Fruit fly (Drosophila melanogaster) whole organism, prepupa: ENCODE results near the gene Gnpat.

Experiments used
- Blimp-1 ChIP-seq: fragments of 200-800 bp; sonication (Bioruptor generic); optimal IDR thresholded peaks from 3 replicates; lab custom pipeline; 2017; ENCODE audit warnings: missing biosample characterization, missing genetic modification characterization, mild to moderate bottlenecking, moderate library complexity, missing genetic modification reagents
- CG10631 ChIP-seq: fragments of 200-800 bp; sonication (Bioruptor generic); optimal IDR thresholded peaks from 2 replicates; lab custom pipeline; 2016; ENCODE audit warnings: missing biosample characterization, missing genetic modification characterization
- CG10669 ChIP-seq: fragments of 200-800 bp; sonication (Bioruptor generic); optimal IDR thresholded peaks from 3 replicates; lab custom pipeline; 2018; ENCODE audit warnings: missing biosample characterization, mild to moderate bottlenecking, missing genetic modification characterization, moderate library complexity
- CG11902 ChIP-seq: fragments of 200-800 bp; sonication (Bioruptor generic); optimal IDR thresholded peaks from 3 replicates; lab custom pipeline; 2016; ENCODE audit warnings: missing biosample characterization, missing genetic modification characterization
- CG15336 ChIP-seq: fragments of 200-800 bp; sonication (Bioruptor generic); IDR thresholded peaks from 2 replicates; pipeline ENCODE4 v1.3.6; 2022; ENCODE audit warnings: missing biosample characterization, missing genetic modification characterization
- CG1621 ChIP-seq: fragments of 200-800 bp; sonication (Bioruptor generic); optimal IDR thresholded peaks from 3 replicates; lab custom pipeline; 2018; ENCODE audit warnings: missing biosample characterization, mild to moderate bottlenecking, missing genetic modification characterization
- CG16779 ChIP-seq: fragments of 200-800 bp; sonication (Bioruptor generic); optimal IDR thresholded peaks from 3 replicates; lab custom pipeline; 2017; ENCODE audit warnings: missing biosample characterization, mild to moderate bottlenecking, missing genetic modification characterization
- CG32006 ChIP-seq: fragments of 200-800 bp; sonication (Bioruptor generic); optimal IDR thresholded peaks from 3 replicates; lab custom pipeline; 2017; ENCODE audit warnings: missing biosample characterization, mild to moderate bottlenecking, missing genetic modification characterization
- CG3919 ChIP-seq: fragments of 200-800 bp; sonication (Bioruptor generic); optimal IDR thresholded peaks from 3 replicates; lab custom pipeline; 2016; ENCODE audit warnings: missing biosample characterization, missing genetic modification characterization
- CG4318 ChIP-seq: fragments of 200-800 bp; sonication (Bioruptor generic); optimal IDR thresholded peaks from 3 replicates; lab custom pipeline; 2017; ENCODE audit warnings: missing biosample characterization, mild to moderate bottlenecking, missing genetic modification characterization
- CG6163 ChIP-seq: fragments of 200-800 bp; sonication (Bioruptor generic); IDR thresholded peaks from 3 replicates; pipeline ENCODE4 v1.3.6; 2022; ENCODE audit warnings: missing biosample characterization, missing genetic modification characterization
- CG6276 ChIP-seq: fragments of 200-800 bp; sonication (Bioruptor generic); optimal IDR thresholded peaks from 2 replicates; lab custom pipeline; 2017; ENCODE audit warnings: missing biosample characterization, mild to moderate bottlenecking, missing genetic modification characterization
- CG6808 ChIP-seq: fragments of 200-800 bp; sonication (Bioruptor generic); optimal IDR thresholded peaks from 3 replicates; lab custom pipeline; 2017; ENCODE audit warnings: missing biosample characterization, missing genetic modification characterization, mild to moderate bottlenecking, moderate library complexity, missing genetic modification reagents
- CG6854 ChIP-seq: fragments of 200-800 bp; sonication (Bioruptor generic); optimal IDR thresholded peaks from 2 replicates; lab custom pipeline; 2017; ENCODE audit warnings: missing biosample characterization, mild to moderate bottlenecking, missing genetic modification characterization
- CG7368 ChIP-seq: fragments of 200-800 bp; sonication (Bioruptor generic); optimal IDR thresholded peaks from 3 replicates; lab custom pipeline; 2016; ENCODE audit warnings: missing biosample characterization, missing genetic modification characterization
- CG8119 ChIP-seq: fragments of 200-800 bp; sonication (Bioruptor generic); IDR thresholded peaks from 3 replicates; pipeline ENCODE4 v1.3.6; 2022; ENCODE audit warnings: missing biosample characterization, missing genetic modification characterization
- CG8319 ChIP-seq: fragments of 200-800 bp; sonication (Bioruptor generic); optimal IDR thresholded peaks from 3 replicates; lab custom pipeline; 2016; ENCODE audit warnings: missing biosample characterization, missing genetic modification characterization
- CG9139 ChIP-seq: fragments of 200-800 bp; sonication (Bioruptor generic); optimal IDR thresholded peaks from 3 replicates; lab custom pipeline; 2017; ENCODE audit warnings: missing biosample characterization, mild to moderate bottlenecking, missing genetic modification characterization
- Eip75B ChIP-seq: fragments of 200-800 bp; sonication (Bioruptor generic); optimal IDR thresholded peaks from 3 replicates; lab custom pipeline; 2016; ENCODE audit warnings: missing biosample characterization, missing genetic modification characterization
- Eip78C ChIP-seq: fragments of 200-800 bp; sonication (Bioruptor generic); peaks from one replicate; lab custom pipeline; 2016; ENCODE audit warnings: missing biosample characterization, missing genetic modification characterization
- Eip93F ChIP-seq: fragments of 200-800 bp; sonication (Bioruptor generic); optimal IDR thresholded peaks from 2 replicates; lab custom pipeline; 2016; ENCODE audit warnings: missing biosample characterization, mild to moderate bottlenecking, missing genetic modification characterization
- Ets21C ChIP-seq: fragments of 200-800 bp; sonication (Bioruptor generic); optimal IDR thresholded peaks from 3 replicates; lab custom pipeline; 2016; ENCODE audit warnings: missing biosample characterization, missing genetic modification characterization
- Ets96B ChIP-seq: fragments of 200-800 bp; optimal IDR thresholded peaks from 2 replicates; lab custom pipeline; 2019; ENCODE audit warnings: missing biosample characterization, mild to moderate bottlenecking, missing genetic modification characterization, moderate library complexity
- Gug ChIP-seq: fragments of 200-800 bp; sonication (Bioruptor generic); IDR thresholded peaks from 2 replicates; pipeline ENCODE4 v1.3.6; 2022; ENCODE audit warnings: missing biosample characterization, missing genetic modification characterization
- Hr4 ChIP-seq: fragments of 200-800 bp; sonication (Bioruptor generic); optimal IDR thresholded peaks from 3 replicates; lab custom pipeline; 2016; ENCODE audit warnings: missing biosample characterization, missing genetic modification characterization
- Lpt ChIP-seq: fragments of 200-800 bp; sonication (Bioruptor generic); optimal IDR thresholded peaks from 3 replicates; lab custom pipeline; 2016; ENCODE audit warnings: missing biosample characterization, missing genetic modification characterization
- Met ChIP-seq: fragments of 200-800 bp; sonication (Bioruptor generic); optimal IDR thresholded peaks from 3 replicates; lab custom pipeline; 2016; ENCODE audit warnings: missing biosample characterization, missing genetic modification characterization
- Smox ChIP-seq: fragments of 200-800 bp; sonication (Bioruptor generic); optimal IDR thresholded peaks from 3 replicates; lab custom pipeline; 2016; ENCODE audit warnings: missing biosample characterization, missing genetic modification characterization
- Sox14 ChIP-seq: fragments of 200-800 bp; sonication (Bioruptor generic); optimal IDR thresholded peaks from 3 replicates; lab custom pipeline; 2016; ENCODE audit warnings: missing biosample characterization, missing genetic modification characterization
- achi ChIP-seq: fragments of 200-800 bp; sonication (Bioruptor generic); optimal IDR thresholded peaks from 3 replicates; lab custom pipeline; 2016; ENCODE audit warnings: missing biosample characterization, missing genetic modification characterization
- acj6 ChIP-seq: fragments of 200-800 bp; sonication (Bioruptor generic); optimal IDR thresholded peaks from 3 replicates; lab custom pipeline; 2016; ENCODE audit warnings: missing biosample characterization, missing genetic modification characterization
- cyc ChIP-seq: fragments of 200-800 bp; sonication (Bioruptor generic); optimal IDR thresholded peaks from 3 replicates; lab custom pipeline; 2016; ENCODE audit warnings: missing biosample characterization, missing genetic modification characterization
- dsx ChIP-seq: fragments of 200-800 bp; optimal IDR thresholded peaks from 3 replicates; lab custom pipeline; 2019; ENCODE audit warnings: missing biosample characterization, mild to moderate bottlenecking, missing genetic modification characterization, moderate library complexity; ENCODE audit not compliant: poor library complexity, severe bottlenecking
- eg ChIP-seq: fragments of 200-800 bp; sonication (Bioruptor generic); IDR thresholded peaks from 3 replicates; pipeline ENCODE4 v1.3.6; 2022; ENCODE audit warnings: missing biosample characterization, missing genetic modification characterization
- esn ChIP-seq: fragments of 200-800 bp; sonication (Bioruptor generic); optimal IDR thresholded peaks from 2 replicates; lab custom pipeline; 2016; ENCODE audit warnings: missing biosample characterization, mild to moderate bottlenecking, missing genetic modification characterization, moderate library complexity
- fd59A ChIP-seq: fragments of 200-800 bp; sonication (Bioruptor generic); optimal IDR thresholded peaks from 2 replicates; lab custom pipeline; 2017; ENCODE audit warnings: missing biosample characterization, mild to moderate bottlenecking, missing genetic modification characterization, missing genetic modification reagents
- fd85E ChIP-seq: fragments of 200-800 bp; sonication (Bioruptor generic); optimal IDR thresholded peaks from 3 replicates; lab custom pipeline; 2016; ENCODE audit warnings: missing biosample characterization, missing genetic modification characterization
- net ChIP-seq: fragments of 200-800 bp; sonication (Bioruptor generic); optimal IDR thresholded peaks from 3 replicates; lab custom pipeline; 2016; ENCODE audit warnings: missing biosample characterization, missing genetic modification characterization
- pdm3 ChIP-seq: fragments of 200-800 bp; sonication (Bioruptor generic); optimal IDR thresholded peaks from 3 replicates; lab custom pipeline; 2016; ENCODE audit warnings: missing biosample characterization, missing genetic modification characterization
- salr ChIP-seq, 2 experiments: fragments of 200-800 bp; sonication (Bioruptor generic); optimal IDR thresholded peaks; 3 replicates each; lab custom pipeline; 2016 to 2018; ENCODE audit warnings: missing biosample characterization in 2 of 2, missing genetic modification characterization in 2 of 2, mild to moderate bottlenecking in 1 of 2
- spab ChIP-seq: fragments of 200-800 bp; sonication (Bioruptor generic); optimal IDR thresholded peaks from 2 replicates; lab custom pipeline; 2017; ENCODE audit warnings: missing biosample characterization, mild to moderate bottlenecking, missing genetic modification characterization, missing genetic modification reagents
- ss ChIP-seq, 2 experiments: fragments of 200-800 bp; sonication (Bioruptor generic); optimal IDR thresholded peaks; 2 replicates in 1 of 2; 3 replicates in 1 of 2; lab custom pipeline; 2017 to 2018; ENCODE audit warnings: mild to moderate bottlenecking in 2 of 2, missing biosample characterization in 2 of 2, missing genetic modification characterization in 2 of 2, moderate library complexity in 1 of 2
- svp ChIP-seq: fragments of 200-800 bp; sonication (Bioruptor generic); peaks from one replicate; lab custom pipeline; 2016; ENCODE audit warnings: missing biosample characterization, missing genetic modification characterization
- topi ChIP-seq: fragments of 200-800 bp; sonication (Bioruptor generic); optimal IDR thresholded peaks from 3 replicates; lab custom pipeline; 2016; ENCODE audit warnings: missing biosample characterization, missing genetic modification characterization
- vri ChIP-seq: fragments of 200-800 bp; sonication (Bioruptor generic); optimal IDR thresholded peaks from 3 replicates; lab custom pipeline; 2016; ENCODE audit warnings: missing biosample characterization, mild to moderate bottlenecking, missing genetic modification characterization

The Gnpat gene

DNA sequence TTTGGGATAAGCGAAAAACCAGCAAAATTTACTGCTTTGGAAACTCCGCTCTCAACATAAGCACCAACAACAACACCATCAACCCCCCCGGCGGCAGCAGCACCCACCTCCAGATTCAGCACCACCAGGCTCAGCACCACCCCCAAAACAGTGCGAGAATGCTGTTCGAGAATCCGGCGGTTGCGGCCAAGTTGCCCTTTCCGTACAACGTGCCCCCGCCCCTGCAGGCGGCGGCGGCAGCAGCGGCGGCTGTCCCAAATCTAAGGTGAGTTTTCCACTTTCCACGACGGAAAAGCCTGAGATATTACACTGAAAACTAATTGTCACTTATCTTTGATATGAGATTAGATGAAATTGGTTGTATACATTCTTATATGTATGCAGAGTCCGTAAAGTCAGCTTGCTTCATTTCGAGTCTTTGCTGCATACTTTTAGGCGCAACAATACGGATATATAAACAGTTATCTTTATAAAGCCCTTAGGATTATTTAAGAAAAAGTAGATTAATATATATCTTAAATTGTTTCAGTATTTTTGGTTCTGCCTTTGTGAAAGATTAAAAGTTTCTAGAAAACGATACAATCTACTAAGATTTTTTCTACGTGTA, 28.8 kb upstream of the Gnpat start (continued):
- TF ChIP-seq Eip75B (no peak), CG4318 (GFP tag; lab: Kevin White, UChicago) (no peak), CG8319 (GFP tag; lab: Kevin White, UChicago) (no peak), pdm3 (GFP tag; lab: Kevin White, UChicago) (peak; percentile 22), CG7368 (GFP tag; lab: Kevin White, UChicago) (no peak), CG10631 (GFP tag; lab: Kevin White, UChicago) (peak; percentile 24), CG32006 (peak; percentile 35), spab (GFP tag; lab: Kevin White, UChicago) (no peak), fd85E (no peak), achi (peak; percentile 12), svp (GFP tag; lab: Kevin White, UChicago) (no peak), Sox14 (GFP tag; lab: Kevin White, UChicago) (peak; percentile 6), CG10669 (GFP tag; lab: Kevin White, UChicago) (peak; percentile 29)

DNA sequence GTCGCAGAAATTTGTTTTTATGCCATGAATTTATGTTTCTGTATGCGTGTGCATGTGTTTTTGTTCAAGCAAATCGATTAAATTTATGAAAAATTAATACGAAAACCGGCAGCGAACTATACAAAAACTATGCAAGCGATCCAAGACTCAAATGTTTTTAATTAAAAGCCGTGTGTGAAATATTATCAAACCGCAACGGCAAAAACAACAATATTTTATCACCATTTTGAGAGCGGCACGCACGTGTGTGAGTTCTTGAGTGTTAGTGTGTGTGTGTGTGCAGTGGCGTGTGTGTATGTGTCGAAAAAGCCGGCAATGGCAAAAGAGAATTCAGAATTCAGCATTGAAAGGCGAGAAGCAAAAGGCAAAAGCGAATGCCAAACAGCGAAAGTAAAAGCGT, 27.8 kb upstream of the Gnpat start:
- TF ChIP-seq Blimp-1 (peak; percentile 75), CG10631 (GFP tag; lab: Kevin White, UChicago) (no peak), ss (GFP tag; optimal IDR thresholded peaks at IDR 0.05; lab: Kevin White, UChicago) (no peak), Hr4 (GFP tag; lab: Kevin White, UChicago) (no peak), CG7368 (GFP tag; lab: Kevin White, UChicago) (no peak), CG3919 (GFP tag; lab: Kevin White, UChicago) (no peak)
- TF ChIP-seq, all 60 proteins: peak for 1

DNA sequence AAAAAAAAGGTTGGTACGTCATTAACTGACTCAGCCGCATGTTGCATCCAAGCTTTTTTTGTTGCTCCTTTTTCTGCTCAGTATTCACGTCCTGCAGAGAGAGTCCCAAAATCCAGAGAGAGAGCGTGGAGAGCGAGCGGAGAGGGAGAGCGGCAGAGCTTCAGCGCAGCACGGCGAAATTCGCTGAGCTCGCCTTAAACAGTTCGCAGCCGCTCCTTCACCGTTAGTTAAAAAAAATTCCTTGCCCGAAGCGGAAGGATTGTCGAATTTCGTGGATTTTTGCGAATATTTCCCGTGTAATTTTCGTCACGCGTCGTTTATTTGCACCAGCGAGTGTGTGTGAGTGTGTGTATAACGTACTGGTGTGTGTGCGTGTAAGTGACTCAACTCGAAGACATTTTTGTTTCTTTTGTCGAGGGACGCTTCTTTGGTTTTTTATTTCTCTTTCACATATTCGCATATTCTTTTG, 27.4 kb upstream of the Gnpat start:
- no peak for TF ChIP-seq Gug
- TF ChIP-seq CG9139 (GFP tag; lab: Kevin White, UChicago), result peak; percentile 64
- no peak for TF ChIP-seq eg (GFP tag; lab: Robert Waterston, UW)
- no peak for TF ChIP-seq CG10669 (GFP tag; lab: Kevin White, UChicago)
- TF ChIP-seq CG7368 (GFP tag; lab: Kevin White, UChicago), result peak; percentile 11
- TF ChIP-seq fd85E, result no peak
- TF ChIP-seq CG6808 (GFP tag; lab: Kevin White, UChicago), result peak; percentile 57
- no peak for TF ChIP-seq Lpt (GFP tag; lab: Kevin White, UChicago)
- TF ChIP-seq ss (GFP tag; optimal IDR thresholded peaks at IDR 0.05; lab: Kevin White, UChicago), result peak; percentile 51 to 54
- TF ChIP-seq CG8119 (GFP tag; lab: Robert Waterston, UW), result peak; percentile 54; the same call in 2 of the 3 replicates
- peak; percentile 37 for TF ChIP-seq spab (GFP tag; lab: Kevin White, UChicago)
- TF ChIP-seq Smox (GFP tag; lab: Kevin White, UChicago), result no peak
- TF ChIP-seq CG3919 (GFP tag; lab: Kevin White, UChicago), result no peak
- TF ChIP-seq CG16779 (tag; lab: Kevin White, UChicago), result peak; percentile 39
- peak; percentile 73 for TF ChIP-seq Eip78C (GFP tag; lab: Kevin White, UChicago)
- TF ChIP-seq Eip93F (GFP tag; lab: Kevin White, UChicago), result no peak
- TF ChIP-seq CG11902, result no peak
- no peak for TF ChIP-seq svp (GFP tag; lab: Kevin White, UChicago)
- TF ChIP-seq fd59A (GFP tag; lab: Kevin White, UChicago), result no peak
- TF ChIP-seq CG6163 (GFP tag; lab: Robert Waterston, UW), result peak; percentile 65; the same call in 2 of the 3 replicates
- TF ChIP-seq CG6276 (GFP tag; lab: Kevin White, UChicago), result peak; percentile 8
- peak; percentile 21 for TF ChIP-seq net
- peak; percentile 3 for TF ChIP-seq pdm3 (GFP tag; lab: Kevin White, UChicago)
- peak; percentile 45; the same call in 1 of the 2 replicates for TF ChIP-seq CG15336 (GFP tag; lab: Robert Waterston, UW)
- TF ChIP-seq CG6854 (GFP tag; lab: Kevin White, UChicago), result peak; percentile 65
- no peak for TF ChIP-seq Sox14 (GFP tag; lab: Kevin White, UChicago)
- TF ChIP-seq cyc (GFP tag; lab: Kevin White, UChicago), result no peak
- peak; percentile 21 for TF ChIP-seq topi
- peak; percentile 28 for TF ChIP-seq dsx (GFP tag; lab: Kevin White, UChicago)
- TF ChIP-seq CG10631 (GFP tag; lab: Kevin White, UChicago), result no peak
- TF ChIP-seq Met (GFP tag; lab: Kevin White, UChicago), result no peak
- no peak for TF ChIP-seq Eip75B
- no peak for TF ChIP-seq acj6 (GFP tag; lab: Kevin White, UChicago)
- no peak for TF ChIP-seq salr (GFP tag; optimal IDR thresholded peaks at IDR 0.05; lab: Kevin White, UChicago)
- TF ChIP-seq esn (GFP tag; lab: Kevin White, UChicago), result no peak
- peak; percentile 23 for TF ChIP-seq vri (GFP tag; lab: Kevin White, UChicago)
- TF ChIP-seq CG1621, result peak; percentile 14
- TF ChIP-seq Ets96B (tag; lab: Kevin White, UChicago), result peak; percentile 14
- TF ChIP-seq Ets21C, result no peak
